Worm (Caenorhabditis elegans) whole organism, young adult: ENCODE data around the gene C17G10.13.
A peak's percentile ranks its signal among the peaks of the same experiment; 100 is the strongest.

ENCODE experiments used
- B0035.1 ChIP-seq: sonication (generic microtip); optimal IDR thresholded peaks from 2 replicates; lab custom pipeline; 2016; ENCODE audit warnings: missing genetic modification characterization, mild to moderate bottlenecking, missing compliant biosample characterization, missing genotype, missing genetic modification reagents
- B0336.3 ChIP-seq: fragments of 200-800 bp; sonication (Bioruptor generic); IDR thresholded peaks from 2 replicates; pipeline ENCODE4 v1.3.6; 2022; ENCODE audit warnings: missing genetic modification characterization, missing compliant biosample characterization
- C17E4.6 ChIP-seq: fragments of 200-800 bp; sonication (Bioruptor generic); IDR thresholded peaks from 2 replicates; pipeline ENCODE4 v1.3.6; 2022; ENCODE audit warnings: missing genetic modification reagents, missing genetic modification characterization, missing compliant biosample characterization
- D2030.7 ChIP-seq: fragments of 200-800 bp; sonication (Bioruptor generic); IDR thresholded peaks from 2 replicates; pipeline ENCODE4 v1.3.6; 2022; ENCODE audit warnings: missing genetic modification reagents, missing genetic modification characterization, missing compliant biosample characterization
- F22D6.2 ChIP-seq: sonication (generic microtip); optimal IDR thresholded peaks from 2 replicates; lab custom pipeline; 2016; ENCODE audit warnings: mild to moderate bottlenecking, missing genetic modification characterization, missing compliant biosample characterization
- F23B12.7 ChIP-seq: sonication (generic microtip); optimal IDR thresholded peaks from 2 replicates; lab custom pipeline; 2017; ENCODE audit warnings: missing genetic modification characterization, mild to moderate bottlenecking, missing compliant biosample characterization, antibody characterized with exemption, moderate library complexity; ENCODE audit not compliant: insufficient read depth
- F33H1.4 ChIP-seq: fragments of 200-800 bp; sonication (Bioruptor generic); IDR thresholded peaks from 2 replicates; pipeline ENCODE4 v1.3.6; 2022; ENCODE audit warnings: missing genetic modification reagents, missing genetic modification characterization, missing compliant biosample characterization
- F37B4.10 ChIP-seq: fragments of 200-800 bp; sonication (Bioruptor generic); IDR thresholded peaks from 2 replicates; pipeline ENCODE4 v1.3.6; 2022; ENCODE audit warnings: missing genetic modification characterization, missing compliant biosample characterization
- F49E8.2 ChIP-seq: sonication (generic microtip); optimal IDR thresholded peaks from 3 replicates; lab custom pipeline; 2017; ENCODE audit warnings: missing genetic modification characterization, mild to moderate bottlenecking, missing compliant biosample characterization, antibody characterized with exemption, moderate library complexity; ENCODE audit not compliant: insufficient read depth
- F55B11.4 ChIP-seq: sonication (generic microtip); optimal IDR thresholded peaks from 2 replicates; lab custom pipeline; 2016; ENCODE audit warnings: missing compliant biosample characterization, missing genetic modification characterization, borderline replicate concordance; ENCODE audit not compliant: insufficient read depth
- F57C9.4 ChIP-seq: sonication (generic microtip); optimal IDR thresholded peaks from 2 replicates; lab custom pipeline; 2017; ENCODE audit warnings: mild to moderate bottlenecking, missing genetic modification characterization, missing compliant biosample characterization
- Y56A3A.18 ChIP-seq: fragments of 200-800 bp; sonication (Bioruptor generic); IDR thresholded peaks from 2 replicates; pipeline ENCODE4 v1.3.6; 2022; ENCODE audit warnings: missing genetic modification reagents, missing genetic modification characterization, missing compliant biosample characterization
- Y67H2A.10 ChIP-seq: fragments of 200-800 bp; sonication (Bioruptor generic); conservative IDR thresholded peaks from 2 replicates; pipeline ENCODE4 v1.3.6; 2022; ENCODE audit warnings: missing genetic modification reagents, missing genetic modification characterization, missing compliant biosample characterization
- Y95B8A.8 ChIP-seq: fragments of 200-800 bp; sonication (Bioruptor generic); IDR thresholded peaks from 2 replicates; pipeline ENCODE4 v1.3.6; 2022; ENCODE audit warnings: missing genetic modification reagents, missing genetic modification characterization, missing compliant biosample characterization
- aptf-3 ChIP-seq: fragments of 200-800 bp; sonication (Bioruptor generic); IDR thresholded peaks from 2 replicates; pipeline ENCODE4 v1.3.6; 2022; ENCODE audit warnings: missing genetic modification characterization, missing compliant biosample characterization
- attf-3 ChIP-seq: fragments of 200-800 bp; sonication (Bioruptor generic); conservative IDR thresholded peaks from 2 replicates; pipeline ENCODE4 v1.3.6; 2022; ENCODE audit warnings: missing genetic modification reagents, missing genetic modification characterization, missing compliant biosample characterization
- attf-5 ChIP-seq: fragments of 200-800 bp; sonication (Bioruptor generic); optimal IDR thresholded peaks from 2 replicates; lab custom pipeline; 2018; ENCODE audit warnings: mild to moderate bottlenecking, missing genetic modification characterization, missing compliant biosample characterization
- ccch-3 ChIP-seq: fragments of 200-800 bp; sonication (Bioruptor generic); optimal IDR thresholded peaks from 2 replicates; lab custom pipeline; 2018; ENCODE audit warnings: mild to moderate bottlenecking, missing genetic modification characterization, missing compliant biosample characterization
- cebp-1 ChIP-seq, 2 experiments: fragments of 200-800 bp in 1 of 2; sonication (Bioruptor generic) in 1 of 2; sonication (generic microtip) in 1 of 2; IDR thresholded peaks in 1 of 2; optimal IDR thresholded peaks in 1 of 2; 2 replicates each; pipeline versions ENCODE4 v1.3.6 to Lab custom; 2017 to 2022; ENCODE audit warnings: missing compliant biosample characterization in 2 of 2, missing genetic modification characterization in 2 of 2, mild to moderate bottlenecking in 1 of 2, missing genetic modification reagents in 1 of 2, moderate library complexity in 1 of 2
- ceh-100 ChIP-seq: fragments of 200-800 bp; sonication (Bioruptor generic); IDR thresholded peaks from 2 replicates; pipeline ENCODE4 v1.3.6; 2022; ENCODE audit warnings: missing genetic modification reagents, missing genetic modification characterization, missing compliant biosample characterization
- ceh-27 ChIP-seq: fragments of 200-800 bp; sonication (Bioruptor generic); optimal IDR thresholded peaks from 2 replicates; lab custom pipeline; 2018; ENCODE audit warnings: mild to moderate bottlenecking, missing genetic modification characterization, moderate library complexity, missing compliant biosample characterization
- ekl-4 ChIP-seq: fragments of 200-800 bp; sonication (Bioruptor generic); IDR thresholded peaks from 2 replicates; pipeline ENCODE4 v1.3.6; 2022; ENCODE audit warnings: missing genetic modification reagents, missing genetic modification characterization, missing compliant biosample characterization
- fkh-3 ChIP-seq: sonication (generic microtip); optimal IDR thresholded peaks from 2 replicates; lab custom pipeline; 2016; ENCODE audit warnings: mild to moderate bottlenecking, missing genetic modification characterization, missing compliant biosample characterization
- hlh-12 ChIP-seq: sonication (generic microtip); optimal IDR thresholded peaks from 2 replicates; lab custom pipeline; 2016; ENCODE audit warnings: missing genetic modification characterization, missing compliant biosample characterization
- hsf-1 ChIP-seq: fragments of 200-800 bp; sonication (Bioruptor generic); IDR thresholded peaks from 2 replicates; pipeline ENCODE4 v1.3.6; 2022; ENCODE audit warnings: missing genetic modification reagents, missing genetic modification characterization, missing compliant biosample characterization
- lin-35 ChIP-seq, 3 experiments: fragments of 150-350 bp in 2 of 3; sonication (generic microtip) in 1 of 3; optimal IDR thresholded peaks; 2 replicates each; lab custom pipeline; 2014 to 2018; ENCODE audit warnings: missing biosample characterization in 3 of 3, missing genetic modification characterization in 3 of 3, missing genetic modification reagents in 3 of 3
- lin-40 ChIP-seq: sonication (generic microtip); optimal IDR thresholded peaks from 2 replicates; lab custom pipeline; 2016; ENCODE audit warnings: missing genetic modification characterization, mild to moderate bottlenecking, missing compliant biosample characterization, missing genotype, missing genetic modification reagents
- lsy-27 ChIP-seq: sonication (generic microtip); optimal IDR thresholded peaks from 2 replicates; lab custom pipeline; 2017; ENCODE audit warnings: missing genetic modification characterization, mild to moderate bottlenecking, missing compliant biosample characterization, antibody characterized with exemption, missing genotype, borderline replicate concordance; ENCODE audit not compliant: insufficient read depth
- madf-3 ChIP-seq: fragments of 200-800 bp; sonication (Bioruptor generic); IDR thresholded peaks from 2 replicates; pipeline ENCODE4 v1.3.6; 2022; ENCODE audit warnings: missing genetic modification reagents, missing genetic modification characterization, missing compliant biosample characterization
- madf-6 ChIP-seq: fragments of 200-800 bp; sonication (Bioruptor generic); IDR thresholded peaks from 2 replicates; pipeline ENCODE4 v1.3.6; 2022; ENCODE audit warnings: missing genetic modification reagents, missing genetic modification characterization, missing compliant biosample characterization
- mcd-1 ChIP-seq: fragments of 200-800 bp; sonication (Bioruptor generic); IDR thresholded peaks from 2 replicates; pipeline ENCODE4 v1.3.6; 2022; ENCODE audit warnings: missing genetic modification reagents, missing genetic modification characterization, missing compliant biosample characterization
- mel-28 ChIP-seq: sonication (generic microtip); optimal IDR thresholded peaks from 2 replicates; lab custom pipeline; 2016; ENCODE audit warnings: borderline replicate concordance, mild to moderate bottlenecking, missing genetic modification characterization, missing compliant biosample characterization
- nfya-1 ChIP-seq: sonication (generic microtip); optimal IDR thresholded peaks from 2 replicates; lab custom pipeline; 2017; ENCODE audit warnings: antibody characterized with exemption, missing compliant biosample characterization, missing genetic modification characterization, borderline replicate concordance; ENCODE audit not compliant: insufficient read depth
- nfya-2 ChIP-seq: fragments of 200-800 bp; sonication (Bioruptor generic); IDR thresholded peaks from 2 replicates; pipeline ENCODE4 v1.3.6; 2022; ENCODE audit warnings: missing genetic modification reagents, missing genetic modification characterization, missing compliant biosample characterization
- nfyb-1 ChIP-seq: fragments of 200-800 bp; sonication (Bioruptor generic); IDR thresholded peaks from 2 replicates; pipeline ENCODE4 v1.3.6; 2022; ENCODE audit warnings: missing genetic modification reagents, missing genetic modification characterization, missing compliant biosample characterization
- nhr-120 ChIP-seq: fragments of 200-800 bp; sonication (Bioruptor generic); IDR thresholded peaks from 2 replicates; pipeline ENCODE4 v1.3.6; 2022; ENCODE audit warnings: missing genetic modification characterization, missing compliant biosample characterization
- nhr-179 ChIP-seq: sonication (generic microtip); optimal IDR thresholded peaks from 2 replicates; lab custom pipeline; 2016; ENCODE audit warnings: mild to moderate bottlenecking, missing genetic modification characterization, missing compliant biosample characterization
- sdz-38 ChIP-seq: sonication (generic microtip); optimal IDR thresholded peaks from 2 replicates; lab custom pipeline; 2016; ENCODE audit warnings: missing genotype, missing genetic modification characterization, missing compliant biosample characterization
- sea-2 ChIP-seq: fragments of 200-800 bp; sonication (Bioruptor generic); IDR thresholded peaks from 2 replicates; pipeline ENCODE4 v1.3.6; 2022; ENCODE audit warnings: missing genetic modification characterization, missing compliant biosample characterization
- snpc-3.4 ChIP-seq: sonication (generic microtip); optimal IDR thresholded peaks from 2 replicates; lab custom pipeline; 2017; ENCODE audit warnings: missing genetic modification characterization, mild to moderate bottlenecking, missing compliant biosample characterization, antibody characterized with exemption, moderate library complexity, missing genotype, missing genetic modification reagents
- sptf-2 ChIP-seq: fragments of 200-800 bp; sonication (Bioruptor generic); optimal IDR thresholded peaks from 2 replicates; lab custom pipeline; 2018; ENCODE audit warnings: mild to moderate bottlenecking, missing genetic modification characterization, missing compliant biosample characterization
- tbx-9 ChIP-seq: sonication (generic microtip); optimal IDR thresholded peaks from 2 replicates; lab custom pipeline; 2016; ENCODE audit warnings: borderline replicate concordance, missing genetic modification characterization, inconsistent platforms, missing compliant biosample characterization
- unc-62 ChIP-seq: fragments of 150-350 bp; optimal IDR thresholded peaks from 2 replicates; lab custom pipeline; 2014; ENCODE audit warnings: missing biosample characterization, missing genetic modification reagents, missing genetic modification characterization
- zfh-2 ChIP-seq: fragments of 200-800 bp; sonication (Bioruptor generic); conservative IDR thresholded peaks from 2 replicates; pipeline ENCODE4 v1.3.6; 2022; ENCODE audit warnings: missing genetic modification reagents, missing genetic modification characterization, missing compliant biosample characterization
- ztf-18 ChIP-seq: sonication (generic microtip); optimal IDR thresholded peaks from 2 replicates; lab custom pipeline; 2016; ENCODE audit warnings: missing genotype, mild to moderate bottlenecking, missing genetic modification characterization, missing compliant biosample characterization
- ztf-22 ChIP-seq: fragments of 200-800 bp; sonication (Bioruptor generic); optimal IDR thresholded peaks from 2 replicates; lab custom pipeline; 2018; ENCODE audit warnings: mild to moderate bottlenecking, missing genetic modification characterization, moderate library complexity, missing compliant biosample characterization

The C17G10.13 gene

ce11 chrII:5577060-5577459, 12.5 kb downstream of the C17G10.13 start (continued):
- TF ChIP-seq lin-35 (GFP tag; optimal IDR thresholded peaks at IDR 0.05; lab: Kevin White, UChicago) (peak in 1 of 3 experiments; percentile 62), nfya-1 (tag; lab: Kevin White, UChicago) (no peak), F37B4.10 (no peak), zfh-2 (GFP tag; lab: Robert Waterston, UW) (no peak), F55B11.4 (tag; lab: Kevin White, UChicago) (no peak), sptf-2 (GFP tag; lab: Kevin White, UChicago) (no peak), mel-28 (tag; lab: Kevin White, UChicago) (no peak), F22D6.2 (tag; lab: Kevin White, UChicago) (no peak), B0336.3 (GFP tag; lab: Robert Waterston, UW) (0 out of 2 replicates have a peak, but pooled peaks have one; percentile 28), Y56A3A.18 (GFP tag; lab: Robert Waterston, UW) (0 out of 2 replicates have a peak, but pooled peaks have one; percentile 55), C17E4.6 (GFP tag; lab: Robert Waterston, UW) (no peak), F23B12.7 (tag; lab: Kevin White, UChicago) (peak; percentile 81), nhr-120 (no peak), ceh-100 (peak; percentile 53; the same call in 1 of the 2 replicates), lsy-27 (no peak)

ce11 chrII:5574925-5575324, 14.7 kb downstream of the C17G10.13 start:
- no peak for TF ChIP-seq F57C9.4
- peak; percentile 41 for TF ChIP-seq fkh-3 (tag; lab: Kevin White, UChicago)
- TF ChIP-seq nhr-179 (tag; lab: Kevin White, UChicago) = no peak
- no peak for TF ChIP-seq F33H1.4 (GFP tag; lab: Robert Waterston, UW)
- no peak for TF ChIP-seq aptf-3 (GFP tag; lab: Robert Waterston, UW)
- peak; percentile 33 for TF ChIP-seq madf-6 (GFP tag; lab: Robert Waterston, UW)
- TF ChIP-seq sea-2 (GFP tag; lab: Robert Waterston, UW) = no peak
- no peak for TF ChIP-seq zfh-2 (GFP tag; lab: Robert Waterston, UW)
- no peak for TF ChIP-seq mel-28 (tag; lab: Kevin White, UChicago)
- TF ChIP-seq unc-62 (GFP tag; lab: Kevin White, UChicago) = no peak
- TF ChIP-seq ztf-22 (GFP tag; lab: Kevin White, UChicago) = no peak
- TF ChIP-seq ekl-4 (GFP tag; lab: Robert Waterston, UW) = peak; percentile 73; the same call in 1 of the 2 replicates
- TF ChIP-seq hlh-12 (tag; lab: Kevin White, UChicago) = no peak
- TF ChIP-seq ccch-3 (GFP tag; lab: Kevin White, UChicago) = no peak
- TF ChIP-seq mcd-1 = peak; percentile 38; the same call in 1 of the 2 replicates
- peak; percentile 67; the same call in 1 of the 2 replicates for TF ChIP-seq nfyb-1 (GFP tag; lab: Robert Waterston, UW)
- no peak for TF ChIP-seq attf-5 (GFP tag; lab: Kevin White, UChicago)
- TF ChIP-seq ceh-27 (GFP tag; lab: Kevin White, UChicago) = no peak
- TF ChIP-seq B0035.1 (tag; lab: Kevin White, UChicago) = no peak
- TF ChIP-seq madf-3 (GFP tag; lab: Robert Waterston, UW) = peak; percentile 67; the same call in 1 of the 2 replicates
- no peak for TF ChIP-seq hsf-1 (GFP tag; lab: Robert Waterston, UW)
- TF ChIP-seq snpc-3.4 (tag; lab: Kevin White, UChicago) = no peak
- TF ChIP-seq attf-3 = no peak
- TF ChIP-seq D2030.7 (GFP tag; lab: Robert Waterston, UW) = no peak
- TF ChIP-seq ztf-18 (tag; lab: Kevin White, UChicago) = no peak
- TF ChIP-seq nfya-2 (GFP tag; lab: Robert Waterston, UW) = no peak
- no peak for TF ChIP-seq lin-40
- TF ChIP-seq F49E8.2 (tag; lab: Kevin White, UChicago) = no peak
- TF ChIP-seq tbx-9 (tag; lab: Kevin White, UChicago) = no peak
- no peak for TF ChIP-seq Y95B8A.8 (GFP tag; lab: Robert Waterston, UW)
- TF ChIP-seq sdz-38 (tag; lab: Kevin White, UChicago) = no peak
- no peak for TF ChIP-seq Y67H2A.10 (GFP tag; lab: Robert Waterston, UW)
- TF ChIP-seq cebp-1 (GFP tag; IDR thresholded peaks at IDR 0.05; lab: Robert Waterston, UW) = no peak
- TF ChIP-seq cebp-1 (tag; optimal IDR thresholded peaks at IDR 0.05; lab: Kevin White, UChicago) = peak; percentile 40
